Worm (Caenorhabditis elegans) whole organism, L1 larva: ENCODE measurements around the gene D1046.18.
A peak's percentile ranks its signal among the peaks of the same experiment; 100 is the strongest.

Source experiments
- C16A3.4 ChIP-seq: fragments of 150-350 bp; optimal IDR thresholded peaks from 2 replicates; lab custom pipeline; 2014; ENCODE audit warnings: missing biosample characterization, missing genetic modification characterization
- F16B12.6 ChIP-seq: fragments of 150-350 bp; optimal IDR thresholded peaks from 2 replicates; lab custom pipeline; 2014; ENCODE audit warnings: missing biosample characterization, missing genetic modification characterization
- Y116A8C.19 ChIP-seq: sonication (generic microtip); optimal IDR thresholded peaks from 2 replicates; lab custom pipeline; 2016; ENCODE audit warnings: missing compliant biosample characterization, missing genetic modification characterization, borderline replicate concordance
- aha-1 ChIP-seq: fragments of 150-350 bp; optimal IDR thresholded peaks from 2 replicates; lab custom pipeline; 2014; ENCODE audit warnings: missing biosample characterization, missing genetic modification characterization
- alr-1 ChIP-seq: fragments of 200-800 bp; sonication (Bioruptor generic); optimal IDR thresholded peaks from 2 replicates; lab custom pipeline; 2018; ENCODE audit warnings: borderline replicate concordance, mild to moderate bottlenecking, missing genetic modification characterization, missing compliant biosample characterization
- ceh-63 ChIP-seq: fragments of 200-800 bp; sonication (Bioruptor generic); optimal IDR thresholded peaks from 2 replicates; lab custom pipeline; 2018; ENCODE audit warnings: mild to moderate bottlenecking, missing genetic modification characterization, missing compliant biosample characterization
- ceh-88 ChIP-seq: fragments of 200-800 bp; sonication (Bioruptor generic); IDR thresholded peaks from 2 replicates; pipeline ENCODE4 v1.3.6; 2022; ENCODE audit warnings: missing genetic modification characterization, missing compliant biosample characterization
- ces-1 ChIP-seq: fragments of 150-350 bp; optimal IDR thresholded peaks from 2 replicates; lab custom pipeline; 2014; ENCODE audit warnings: missing biosample characterization, missing genetic modification reagents, missing genetic modification characterization
- dpl-1 ChIP-seq, 3 experiments: fragments of 150-350 bp in 2 of 3; sonication (generic microtip) in 1 of 3; optimal IDR thresholded peaks; 2 replicates each; lab custom pipeline; 2014 to 2017; ENCODE audit warnings: missing biosample characterization in 3 of 3, missing genetic modification characterization in 3 of 3, missing genetic modification reagents in 3 of 3
- dsc-1 ChIP-seq: sonication (generic microtip); optimal IDR thresholded peaks from 2 replicates; lab custom pipeline; 2016; ENCODE audit warnings: mild to moderate bottlenecking, missing genetic modification characterization, missing compliant biosample characterization
- elt-2 ChIP-seq: sonication (generic microtip); optimal IDR thresholded peaks from 2 replicates; lab custom pipeline; 2016; ENCODE audit warnings: missing genetic modification characterization, mild to moderate bottlenecking, inconsistent platforms, missing compliant biosample characterization, missing genetic modification reagents
- ets-5 ChIP-seq: fragments of 200-800 bp; sonication (Bioruptor generic); IDR thresholded peaks from 2 replicates; pipeline ENCODE4 v1.3.6; 2022; ENCODE audit warnings: missing genetic modification characterization, missing compliant biosample characterization
- fkh-4 ChIP-seq: sonication (generic microtip); optimal IDR thresholded peaks from 2 replicates; lab custom pipeline; 2016; ENCODE audit warnings: missing compliant biosample characterization, missing genetic modification characterization, borderline replicate concordance
- fkh-8 ChIP-seq: sonication (generic microtip); optimal IDR thresholded peaks from 2 replicates; lab custom pipeline; 2016; ENCODE audit warnings: mild to moderate bottlenecking, missing genetic modification characterization, missing compliant biosample characterization
- fos-1 ChIP-seq: fragments of 150-350 bp; optimal IDR thresholded peaks from 2 replicates; lab custom pipeline; 2014; ENCODE audit warnings: missing biosample characterization, missing genetic modification characterization
- grh-1 ChIP-seq: fragments of 200-800 bp; sonication (Bioruptor generic); IDR thresholded peaks from 2 replicates; pipeline ENCODE4 v1.3.6; 2022; ENCODE audit warnings: missing genetic modification reagents, missing genetic modification characterization, missing compliant biosample characterization
- hlh-4 ChIP-seq: sonication (generic microtip); optimal IDR thresholded peaks from 2 replicates; lab custom pipeline; 2016; ENCODE audit warnings: mild to moderate bottlenecking, missing genetic modification characterization, missing compliant biosample characterization
- irx-1 ChIP-seq: sonication (generic microtip); optimal IDR thresholded peaks from 2 replicates; lab custom pipeline; 2016; ENCODE audit warnings: missing genetic modification characterization, missing compliant biosample characterization
- isw-1 ChIP-seq: fragments of 200-800 bp; sonication (Bioruptor generic); IDR thresholded peaks from 2 replicates; pipeline ENCODE4 v1.3.6; 2022; ENCODE audit warnings: missing genetic modification characterization, missing compliant biosample characterization
- jun-1 ChIP-seq: fragments of 150-350 bp; optimal IDR thresholded peaks from 2 replicates; lab custom pipeline; 2014; ENCODE audit warnings: missing biosample characterization, missing genetic modification reagents, missing genetic modification characterization
- lin-15B ChIP-seq: fragments of 150-350 bp; sonication (generic microtip); optimal IDR thresholded peaks from 3 replicates; lab custom pipeline; 2014; ENCODE audit warnings: missing biosample characterization, missing genetic modification characterization
- lin-35 ChIP-seq, 2 experiments: fragments of 150-350 bp; optimal IDR thresholded peaks; 2 replicates each; lab custom pipeline; 2014; ENCODE audit warnings: missing biosample characterization in 2 of 2, missing genetic modification characterization in 2 of 2, missing genetic modification reagents in 2 of 2
- lin-39 ChIP-seq: fragments of 150-350 bp; optimal IDR thresholded peaks from 2 replicates; lab custom pipeline; 2014; ENCODE audit warnings: missing biosample characterization, missing genetic modification reagents, missing genetic modification characterization
- lir-3 ChIP-seq: sonication (generic microtip); optimal IDR thresholded peaks from 2 replicates; lab custom pipeline; 2016; ENCODE audit warnings: mild to moderate bottlenecking, missing genetic modification characterization, moderate library complexity, missing compliant biosample characterization; ENCODE audit not compliant: poor library complexity
- lsy-2 ChIP-seq, 2 experiments: fragments of 150-350 bp; optimal IDR thresholded peaks; 2 replicates each; lab custom pipeline; 2014; ENCODE audit warnings: missing biosample characterization in 2 of 2, missing genetic modification characterization in 2 of 2
- mef-2 ChIP-seq: fragments of 150-350 bp; optimal IDR thresholded peaks from 2 replicates; lab custom pipeline; 2014; ENCODE audit warnings: missing biosample characterization, missing genetic modification characterization
- nhr-12 ChIP-seq: sonication (generic microtip); optimal IDR thresholded peaks from 2 replicates; lab custom pipeline; 2017; ENCODE audit warnings: missing biosample characterization, missing genetic modification characterization
- nhr-19 ChIP-seq: fragments of 200-800 bp; sonication (Bioruptor generic); conservative IDR thresholded peaks from 2 replicates; pipeline ENCODE4 v1.3.6; 2022; ENCODE audit warnings: missing genetic modification characterization, missing compliant biosample characterization
- nhr-71 ChIP-seq: sonication (generic microtip); optimal IDR thresholded peaks from 2 replicates; lab custom pipeline; 2016; ENCODE audit warnings: mild to moderate bottlenecking, missing genetic modification characterization, moderate library complexity, missing compliant biosample characterization
- nhr-76 ChIP-seq: sonication (generic microtip); optimal IDR thresholded peaks from 2 replicates; lab custom pipeline; 2017; ENCODE audit warnings: missing biosample characterization, missing genetic modification characterization
- nhr-77 ChIP-seq: fragments of 150-350 bp; optimal IDR thresholded peaks from 2 replicates; lab custom pipeline; 2014; ENCODE audit warnings: missing biosample characterization, missing genetic modification characterization
- nhr-85 ChIP-seq: sonication (generic microtip); peaks from one replicate; lab custom pipeline; 2016; ENCODE audit warnings: missing genetic modification characterization, inconsistent platforms, missing compliant biosample characterization
- nhr-90 ChIP-seq: sonication (generic microtip); optimal IDR thresholded peaks from 2 replicates; lab custom pipeline; 2016; ENCODE audit warnings: mild to moderate bottlenecking, missing genetic modification characterization, missing compliant biosample characterization; ENCODE audit not compliant: poor library complexity
- pax-3 ChIP-seq: fragments of 200-800 bp; sonication (Bioruptor generic); optimal IDR thresholded peaks from 2 replicates; lab custom pipeline; 2018; ENCODE audit warnings: mild to moderate bottlenecking, missing genetic modification characterization, moderate library complexity, missing compliant biosample characterization
- pqm-1 ChIP-seq: sonication (generic microtip); optimal IDR thresholded peaks from 3 replicates; lab custom pipeline; 2017; ENCODE audit warnings: missing biosample characterization, missing genetic modification characterization
- rnt-1 ChIP-seq: sonication (generic microtip); optimal IDR thresholded peaks from 2 replicates; lab custom pipeline; 2016; ENCODE audit warnings: mild to moderate bottlenecking, missing genetic modification characterization, moderate library complexity, missing compliant biosample characterization
- sox-4 ChIP-seq: sonication (generic microtip); optimal IDR thresholded peaks from 2 replicates; lab custom pipeline; 2016; ENCODE audit warnings: missing genetic modification characterization, missing compliant biosample characterization
- sptf-1 ChIP-seq: fragments of 150-350 bp; optimal IDR thresholded peaks from 2 replicates; lab custom pipeline; 2014; ENCODE audit warnings: missing biosample characterization, missing genetic modification characterization
- sup-37 ChIP-seq: fragments of 200-800 bp; sonication (Bioruptor generic); optimal IDR thresholded peaks from 2 replicates; lab custom pipeline; 2018; ENCODE audit warnings: mild to moderate bottlenecking, missing genetic modification characterization, missing compliant biosample characterization
- swsn-7 ChIP-seq: sonication (generic microtip); optimal IDR thresholded peaks from 2 replicates; lab custom pipeline; 2016; ENCODE audit warnings: missing genetic modification characterization, missing compliant biosample characterization
- unc-130 ChIP-seq: fragments of 150-350 bp; optimal IDR thresholded peaks from 2 replicates; lab custom pipeline; 2017; ENCODE audit warnings: missing biosample characterization, missing genetic modification characterization, inconsistent platforms
- unc-86 ChIP-seq: sonication (generic microtip); optimal IDR thresholded peaks from 2 replicates; lab custom pipeline; 2016; ENCODE audit warnings: missing genetic modification characterization, missing compliant biosample characterization
- unc-98 ChIP-seq: fragments of 200-800 bp; sonication (Bioruptor generic); IDR thresholded peaks from 2 replicates; pipeline ENCODE4 v1.3.6; 2022; ENCODE audit warnings: missing genetic modification characterization, missing compliant biosample characterization
- vab-15 ChIP-seq: sonication (generic microtip); optimal IDR thresholded peaks from 2 replicates; lab custom pipeline; 2017; ENCODE audit warnings: missing genotype, mild to moderate bottlenecking, missing genetic modification characterization, missing compliant biosample characterization

The D1046.18 gene

ce11 chrIV:8927093-8927492, 2.9 kb upstream of the D1046.18 start (continued):
- TF ChIP-seq isw-1: no peak; the same call in 1 of the 2 replicates
- peak; percentile 81 for TF ChIP-seq nhr-85 (tag; lab: Kevin White, UChicago)
- TF ChIP-seq Y116A8C.19 (tag; lab: Kevin White, UChicago): no peak
- peak; percentile 64 for TF ChIP-seq fos-1 (tag; lab: Kevin White, UChicago)
- TF ChIP-seq lsy-2 (tag; optimal IDR thresholded peaks at IDR 0.05; lab: Kevin White, UChicago): peak; percentile 58 to 72
- TF ChIP-seq mef-2 (tag; lab: Kevin White, UChicago): no peak
- no peak for TF ChIP-seq ceh-88 (GFP tag; lab: Robert Waterston, UW)
- no peak for TF ChIP-seq lin-15B (tag; lab: Kevin White, UChicago)
- TF ChIP-seq lir-3 (tag; lab: Kevin White, UChicago): peak; percentile 51
- TF ChIP-seq nhr-90 (tag; lab: Kevin White, UChicago): peak; percentile 82
- peak; percentile 77 for TF ChIP-seq swsn-7
- TF ChIP-seq ces-1 (GFP tag; lab: Kevin White, UChicago): no peak
- no peak for TF ChIP-seq lin-39 (tag; lab: Kevin White, UChicago)
- no peak for TF ChIP-seq alr-1 (tag; lab: Kevin White, UChicago)
- TF ChIP-seq nhr-77 (tag; lab: Kevin White, UChicago): peak; percentile 55
- peak; percentile 74 for TF ChIP-seq nhr-19 (GFP tag; lab: Robert Waterston, UW)
- peak; percentile 2 for TF ChIP-seq F16B12.6 (tag; lab: Kevin White, UChicago)
- TF ChIP-seq nhr-76 (tag; lab: Kevin White, UChicago): peak; percentile 77
- TF ChIP-seq sup-37 (GFP tag; lab: Kevin White, UChicago): peak; percentile 49
- peak; percentile 76 for TF ChIP-seq C16A3.4 (tag; lab: Kevin White, UChicago)
- TF ChIP-seq pax-3 (tag; lab: Kevin White, UChicago): peak; percentile 66
- TF ChIP-seq unc-98 (GFP tag; lab: Robert Waterston, UW): peak; percentile 48; the same call in 1 of the 2 replicates
- peak; percentile 75 for TF ChIP-seq unc-130 (tag; lab: Kevin White, UChicago)
- TF ChIP-seq jun-1: peak; percentile 61
- TF ChIP-seq elt-2 (tag; lab: Kevin White, UChicago): peak; percentile 72
- TF ChIP-seq rnt-1 (tag; lab: Kevin White, UChicago): peak; percentile 84
- no peak for TF ChIP-seq ceh-63 (GFP tag; lab: Kevin White, UChicago)
- peak; percentile 56 for TF ChIP-seq irx-1 (tag; lab: Kevin White, UChicago)
- TF ChIP-seq sox-4 (tag; lab: Kevin White, UChicago): no peak
- TF ChIP-seq fkh-8: peak; percentile 65
- peak; percentile 52 to 81 for TF ChIP-seq lin-35 (GFP tag; optimal IDR thresholded peaks at IDR 0.05; lab: Kevin White, UChicago)
- TF ChIP-seq fkh-4 (tag; lab: Kevin White, UChicago): no peak
- TF ChIP-seq pqm-1 (tag; lab: Kevin White, UChicago): no peak
- TF ChIP-seq grh-1 (GFP tag; lab: Robert Waterston, UW): peak; percentile 44
- TF ChIP-seq unc-86: peak; percentile 43
- TF ChIP-seq dpl-1 (GFP tag; optimal IDR thresholded peaks at IDR 0.05; lab: Kevin White, UChicago): peak in 2 of 3 experiments; percentile 53 to 55
- no peak for TF ChIP-seq ets-5 (GFP tag; lab: Robert Waterston, UW)
- TF ChIP-seq sptf-1 (tag; lab: Kevin White, UChicago): no peak
- TF ChIP-seq hlh-4 (tag; lab: Kevin White, UChicago): no peak
- TF ChIP-seq vab-15 (tag; lab: Kevin White, UChicago): no peak
- TF ChIP-seq nhr-71: peak; percentile 87
- peak; percentile 80 for TF ChIP-seq dsc-1 (tag; lab: Kevin White, UChicago)
- TF ChIP-seq aha-1 (tag; lab: Kevin White, UChicago): no peak
- no peak for TF ChIP-seq nhr-12 (tag; lab: Kevin White, UChicago)
